Worm (Caenorhabditis elegans): ENCODE data around the gene sox-2.

The sox-2 gene

DNA sequence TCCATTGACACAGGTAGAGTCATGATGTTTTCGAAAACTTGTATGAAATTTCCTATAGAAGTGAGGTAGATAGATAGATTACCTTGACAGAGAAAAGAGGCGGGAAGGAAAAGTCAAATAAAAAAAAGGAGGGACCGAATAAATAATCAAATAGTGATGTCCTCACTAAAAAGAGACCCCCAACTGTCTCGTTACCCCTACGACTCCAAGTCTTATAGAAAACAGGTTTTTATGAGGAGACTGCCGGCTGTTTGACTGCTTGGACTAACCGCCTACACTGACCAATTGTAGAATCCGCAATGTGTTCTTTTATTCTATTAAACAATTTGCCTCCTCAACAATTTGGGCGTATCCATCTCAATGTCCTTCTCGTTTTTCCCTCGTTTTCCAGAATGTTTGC is 25.6 kb downstream of the sox-2 start, which contains the start of gene C01C10.2:
C01C10.2 (minus strand) TSS at position 170 of the 400 bp plus-strand sequence.
- TF ChIP-seq hnd-1 (tag; optimal IDR thresholded peaks at IDR 0.05) = no peak
- TF ChIP-seq F13C5.2 (tag; optimal IDR thresholded peaks at IDR 0.05) = no peak
- no peak for TF ChIP-seq ets-7 (tag; optimal IDR thresholded peaks at IDR 0.05)
- TF ChIP-seq ceh-36 (tag; optimal IDR thresholded peaks at IDR 0.05) = no peak
- no peak for TF ChIP-seq hmg-4 (GFP tag; optimal IDR thresholded peaks at IDR 0.05)
- TF ChIP-seq ama-1 (optimal IDR thresholded peaks at IDR 0.05) = no peak

ce11 chrX:7436912-7437311 is 26.6 kb downstream of the sox-2 start:
- TF ChIP-seq ama-1 (optimal IDR thresholded peaks at IDR 0.05) = no peak
- TF ChIP-seq flt-1 (GFP tag; IDR thresholded peaks at IDR 0.05) = no peak
- no peak for TF ChIP-seq ceh-13 (GFP tag; optimal IDR thresholded peaks at IDR 0.05)
- TF ChIP-seq ceh-36 (tag; optimal IDR thresholded peaks at IDR 0.05) = no peak
- no peak for TF ChIP-seq B0310.2 (tag; optimal IDR thresholded peaks at IDR 0.05)
- TF ChIP-seq F13C5.2 (tag; optimal IDR thresholded peaks at IDR 0.05) = no peak
- TF ChIP-seq scrt-1 (GFP tag; IDR thresholded peaks at IDR 0.05) = no peak
- no peak for TF ChIP-seq hmg-4 (GFP tag; optimal IDR thresholded peaks at IDR 0.05)
- no peak for TF ChIP-seq ets-7 (tag; optimal IDR thresholded peaks at IDR 0.05)
- no peak for TF ChIP-seq hmbx-1 (tag; optimal IDR thresholded peaks at IDR 0.05)
- TF ChIP-seq hnd-1 (tag; optimal IDR thresholded peaks at IDR 0.05) = no peak
- no peak for TF ChIP-seq pes-1 (GFP tag; IDR thresholded peaks at IDR 0.05)
- no peak for TF ChIP-seq tbx-37 (GFP tag; conservative IDR thresholded peaks at IDR 0.05)

DNA sequence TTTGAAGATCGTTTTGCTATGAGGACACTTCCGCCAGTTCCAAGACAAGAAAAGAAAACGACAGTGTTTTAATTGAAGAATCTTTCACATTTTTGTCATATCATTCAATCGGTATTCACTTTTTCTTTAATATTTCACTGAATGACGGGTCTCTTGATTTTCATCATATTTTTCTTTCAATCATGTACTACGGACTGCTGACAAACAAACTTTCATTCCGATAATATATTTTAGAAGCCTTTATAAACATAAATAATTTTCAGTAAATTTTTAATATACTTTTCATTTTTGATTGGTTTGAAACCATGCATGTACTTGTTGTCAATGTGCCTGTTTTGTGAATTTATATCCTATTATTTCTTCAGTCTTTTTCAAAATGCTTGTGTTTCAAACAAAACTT is 30.3 kb downstream of the sox-2 start, which contains the start of gene clc-5:
clc-5 (plus strand) TSS at position 301 of the 400 bp plus-strand sequence.
- TF ChIP-seq F13C5.2 (tag; optimal IDR thresholded peaks at IDR 0.05) (no peak), ceh-13 (GFP tag; optimal IDR thresholded peaks at IDR 0.05) (no peak), sea-1 (GFP tag; conservative IDR thresholded peaks at IDR 0.05) (no peak), tbx-11 (GFP tag; IDR thresholded peaks at IDR 0.05) (no peak), hnd-1 (tag; optimal IDR thresholded peaks at IDR 0.05) (no peak), ets-7 (tag; optimal IDR thresholded peaks at IDR 0.05) (no peak), pes-1 (GFP tag; IDR thresholded peaks at IDR 0.05) (no peak), tra-4 (tag; optimal IDR thresholded peaks at IDR 0.05) (no peak)

DNA sequence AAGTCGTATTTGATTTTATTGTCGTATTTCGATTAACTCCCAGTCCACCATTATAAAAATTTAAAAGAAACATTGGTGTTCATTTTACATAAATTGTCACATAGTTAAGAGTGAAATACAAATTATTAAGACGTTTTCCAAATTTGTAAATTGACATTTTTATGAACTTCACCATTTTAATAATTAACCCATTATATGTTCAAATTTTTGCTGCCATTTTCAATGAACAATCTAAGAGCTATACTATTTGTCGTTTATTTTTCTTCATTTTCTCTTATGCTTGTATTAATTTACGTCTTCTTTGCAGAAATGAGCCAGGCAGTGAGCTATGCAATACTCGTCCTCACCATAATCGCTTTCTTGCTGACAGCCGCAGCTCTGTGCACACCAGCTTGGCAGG is 32.4 kb downstream of the sox-2 start, which contains the start of gene clc-2:
clc-2 (plus strand) TSS at position 301 of the 400 bp plus-strand sequence.
- TF ChIP-seq hmbx-1 (tag; optimal IDR thresholded peaks at IDR 0.05) = no peak

DNA sequence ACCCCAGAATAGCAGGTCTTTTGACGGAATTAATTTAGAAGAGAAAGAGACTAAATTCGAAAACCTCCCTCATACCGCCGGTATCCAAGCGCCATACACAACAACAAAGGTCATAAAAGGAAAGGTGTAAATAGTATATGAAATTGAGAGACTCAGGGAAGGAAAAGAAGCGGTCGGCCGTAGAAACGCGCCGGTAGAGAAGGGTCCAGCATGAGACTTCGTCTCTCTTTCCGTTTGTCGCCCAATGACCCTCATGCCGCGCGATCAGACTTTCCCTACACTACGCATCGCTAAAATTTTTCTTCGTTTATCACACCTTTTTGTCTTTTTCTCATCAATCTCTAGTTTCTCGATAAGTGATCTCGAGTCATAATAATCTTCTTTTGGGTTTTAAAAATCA is 33.1 kb downstream of the sox-2 start:
- TF ChIP-seq hmg-4 (GFP tag; optimal IDR thresholded peaks at IDR 0.05) = no peak
- no peak for TF ChIP-seq scrt-1 (GFP tag; IDR thresholded peaks at IDR 0.05)
- TF ChIP-seq F13C5.2 (tag; optimal IDR thresholded peaks at IDR 0.05) = no peak
- no peak for TF ChIP-seq tbx-37 (GFP tag; conservative IDR thresholded peaks at IDR 0.05)
- no peak for TF ChIP-seq sea-1 (GFP tag; conservative IDR thresholded peaks at IDR 0.05)
- TF ChIP-seq tra-4 (tag; optimal IDR thresholded peaks at IDR 0.05) = no peak

DNA sequence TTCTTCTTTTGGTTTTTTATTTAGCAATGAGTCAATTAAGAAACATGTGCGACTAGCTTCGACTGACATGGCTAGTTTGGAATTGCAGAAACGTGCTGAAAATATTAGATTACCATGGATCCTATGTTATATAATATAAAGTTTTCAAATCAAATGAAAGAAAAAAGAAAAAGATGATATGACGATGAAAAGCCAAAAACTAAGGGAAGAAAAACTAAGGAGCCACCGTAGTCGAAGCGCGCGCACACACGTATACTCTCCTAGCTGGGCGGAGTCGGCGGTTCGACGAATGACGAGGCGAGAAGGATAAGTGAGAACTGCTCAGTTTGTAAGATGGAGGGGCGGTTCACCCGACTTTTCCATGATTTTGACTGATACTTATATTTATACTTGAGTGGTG is 38.7 kb downstream of the sox-2 start, which contains the start of gene mnm-2:
mnm-2 (minus strand) TSS at position 101 of the 400 bp plus-strand sequence.
- no peak for TF ChIP-seq hnd-1 (tag; optimal IDR thresholded peaks at IDR 0.05)
- TF ChIP-seq B0310.2 (tag; optimal IDR thresholded peaks at IDR 0.05) = no peak
- no peak for TF ChIP-seq scrt-1 (GFP tag; IDR thresholded peaks at IDR 0.05)
- TF ChIP-seq aly-1 (tag; optimal IDR thresholded peaks at IDR 0.05) = no peak
- TF ChIP-seq ama-1 (optimal IDR thresholded peaks at IDR 0.05) = no peak
- no peak for TF ChIP-seq flt-1 (GFP tag; IDR thresholded peaks at IDR 0.05)
- no peak for TF ChIP-seq tra-4 (tag; optimal IDR thresholded peaks at IDR 0.05)
- no peak for TF ChIP-seq F13C5.2 (tag; optimal IDR thresholded peaks at IDR 0.05)
- TF ChIP-seq tbx-37 (GFP tag; conservative IDR thresholded peaks at IDR 0.05) = no peak
- TF ChIP-seq sea-1 (GFP tag; conservative IDR thresholded peaks at IDR 0.05) = no peak

ce11 chrX:7420571-7420970 is 43.0 kb downstream of the sox-2 start, which contains the start of gene C10A4.9:
C10A4.9 (plus strand) TSS chrX:7420871.
- no peak for TF ChIP-seq ceh-36 (tag; optimal IDR thresholded peaks at IDR 0.05)
- TF ChIP-seq ama-1 (optimal IDR thresholded peaks at IDR 0.05) = no peak
- TF ChIP-seq hmg-4 (GFP tag; optimal IDR thresholded peaks at IDR 0.05) = no peak

ce11 chrX:7416082-7416481 is 47.5 kb downstream of the sox-2 start, which contains the start of gene C10A4.1:
C10A4.1 (plus strand) TSS chrX:7416382.
- no peak for TF ChIP-seq hmg-4 (GFP tag; optimal IDR thresholded peaks at IDR 0.05)
- no peak for TF ChIP-seq ceh-13 (GFP tag; optimal IDR thresholded peaks at IDR 0.05)
- TF ChIP-seq aly-1 (tag; optimal IDR thresholded peaks at IDR 0.05) = no peak
- no peak for TF ChIP-seq B0310.2 (tag; optimal IDR thresholded peaks at IDR 0.05)
- no peak for TF ChIP-seq flt-1 (GFP tag; IDR thresholded peaks at IDR 0.05)
- TF ChIP-seq tbx-37 (GFP tag; conservative IDR thresholded peaks at IDR 0.05) = no peak
- no peak for TF ChIP-seq F13C5.2 (tag; optimal IDR thresholded peaks at IDR 0.05)
- no peak for TF ChIP-seq pes-1 (GFP tag; IDR thresholded peaks at IDR 0.05)
- TF ChIP-seq ama-1 (optimal IDR thresholded peaks at IDR 0.05) = no peak
- TF ChIP-seq scrt-1 (GFP tag; IDR thresholded peaks at IDR 0.05) = no peak
- no peak for TF ChIP-seq hnd-1 (tag; optimal IDR thresholded peaks at IDR 0.05)
- TF ChIP-seq tra-4 (tag; optimal IDR thresholded peaks at IDR 0.05) = no peak
- TF ChIP-seq hmbx-1 (tag; optimal IDR thresholded peaks at IDR 0.05) = no peak
- TF ChIP-seq sea-1 (GFP tag; conservative IDR thresholded peaks at IDR 0.05) = no peak
- TF ChIP-seq ceh-36 (tag; optimal IDR thresholded peaks at IDR 0.05) = no peak
- no peak for TF ChIP-seq ets-7 (tag; optimal IDR thresholded peaks at IDR 0.05)
- TF ChIP-seq tbx-11 (GFP tag; IDR thresholded peaks at IDR 0.05) = no peak

DNA sequence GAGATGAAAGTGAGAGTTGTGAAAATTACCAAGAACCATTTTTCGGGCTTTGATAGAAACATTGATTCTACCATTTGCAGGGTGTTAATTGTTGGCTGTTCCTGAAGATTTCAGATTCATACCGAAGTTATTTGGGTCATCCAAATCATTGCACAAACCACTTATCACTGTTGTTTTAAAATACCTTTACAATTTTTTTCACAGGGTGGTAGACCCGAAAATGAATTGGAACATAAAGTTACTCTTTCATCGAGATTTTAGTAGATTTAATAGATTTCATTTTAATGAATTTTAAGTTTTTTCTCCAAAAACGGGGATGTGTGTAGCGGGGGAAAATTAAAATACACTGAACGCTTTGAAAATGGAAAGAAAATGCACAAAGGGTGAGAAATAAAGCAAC is 48.1 kb downstream of the sox-2 start, which contains the start of gene C10A4.7:
C10A4.7 (minus strand) TSS at position 101 of the 400 bp plus-strand sequence.
- TF ChIP-seq sea-1 (GFP tag; conservative IDR thresholded peaks at IDR 0.05) (no peak), tra-4 (tag; optimal IDR thresholded peaks at IDR 0.05) (no peak), ets-7 (tag; optimal IDR thresholded peaks at IDR 0.05) (no peak), aly-1 (tag; optimal IDR thresholded peaks at IDR 0.05) (no peak), hmg-4 (GFP tag; optimal IDR thresholded peaks at IDR 0.05) (no peak), F13C5.2 (tag; optimal IDR thresholded peaks at IDR 0.05) (no peak), hnd-1 (tag; optimal IDR thresholded peaks at IDR 0.05) (no peak), tbx-37 (GFP tag; conservative IDR thresholded peaks at IDR 0.05) (no peak), flt-1 (GFP tag; IDR thresholded peaks at IDR 0.05) (no peak), pes-1 (GFP tag; IDR thresholded peaks at IDR 0.05) (no peak)

All from whole organism, early embryonic.